Worm (Caenorhabditis elegans) whole organism, L4 larva: ENCODE results near the gene nhr-12.

Experiments
- D1046.2 ChIP-seq: fragments of 200-800 bp; sonication (Bioruptor generic); IDR thresholded peaks from 2 replicates; pipeline ENCODE4 v1.3.6; 2022; ENCODE audit warnings: missing genetic modification characterization, missing compliant biosample characterization
- F10B5.3 ChIP-seq: sonication (generic microtip); optimal IDR thresholded peaks from 2 replicates; lab custom pipeline; 2016; ENCODE audit warnings: mild to moderate bottlenecking, missing genetic modification characterization, missing compliant biosample characterization
- F37D6.2 ChIP-seq: sonication (generic microtip); optimal IDR thresholded peaks from 2 replicates; lab custom pipeline; 2016; ENCODE audit warnings: mild to moderate bottlenecking, missing genetic modification characterization, missing compliant biosample characterization
- F49E8.2 ChIP-seq: sonication (generic microtip); optimal IDR thresholded peaks from 2 replicates; lab custom pipeline; 2016; ENCODE audit warnings: missing compliant biosample characterization, mild to moderate bottlenecking, missing genetic modification characterization, borderline replicate concordance
- T26A8.4 ChIP-seq: fragments of 200-800 bp; sonication (Bioruptor generic); IDR thresholded peaks from 2 replicates; pipeline ENCODE4 v1.3.6; 2022; ENCODE audit warnings: missing genetic modification characterization, missing compliant biosample characterization
- Y105C5A.15 ChIP-seq: fragments of 200-800 bp; sonication (Bioruptor generic); IDR thresholded peaks from 2 replicates; pipeline ENCODE4 v1.3.6; 2022; ENCODE audit warnings: missing genetic modification characterization, missing compliant biosample characterization
- Y75B8A.6 ChIP-seq: fragments of 200-800 bp; sonication (Bioruptor generic); IDR thresholded peaks from 2 replicates; pipeline ENCODE4 v1.3.6; 2022; ENCODE audit warnings: missing genetic modification reagents, missing genetic modification characterization, missing compliant biosample characterization
- ZK337.2 ChIP-seq: fragments of 200-800 bp; sonication (Bioruptor generic); IDR thresholded peaks from 2 replicates; pipeline ENCODE4 v1.3.6; 2022; ENCODE audit warnings: missing genetic modification reagents, missing genetic modification characterization, missing compliant biosample characterization
- aha-1 ChIP-seq: fragments of 150-350 bp; peaks from one replicate; lab custom pipeline; 2014; ENCODE audit warnings: missing biosample characterization, missing genetic modification characterization
- aly-2 ChIP-seq: sonication (generic microtip); optimal IDR thresholded peaks from 2 replicates; lab custom pipeline; 2018; ENCODE audit warnings: missing biosample characterization, missing genetic modification characterization
- ama-1 ChIP-seq: fragments of 150-350 bp; optimal IDR thresholded peaks from 2 replicates; lab custom pipeline; 2014; ENCODE audit warnings: inconsistent platforms, mixed read lengths
- arid-1 ChIP-seq: fragments of 200-800 bp; sonication (Bioruptor generic); conservative IDR thresholded peaks from 2 replicates; pipeline ENCODE4 v1.3.6; 2022; ENCODE audit warnings: missing genetic modification reagents, missing genetic modification characterization, missing compliant biosample characterization
- attf-4 ChIP-seq: sonication (generic microtip); optimal IDR thresholded peaks from 3 replicates; lab custom pipeline; 2017; ENCODE audit warnings: missing biosample characterization, missing genetic modification characterization
- ceh-28 ChIP-seq: fragments of 150-350 bp; optimal IDR thresholded peaks from 2 replicates; lab custom pipeline; 2014; ENCODE audit warnings: missing biosample characterization, missing genetic modification reagents, missing genetic modification characterization
- ceh-62 ChIP-seq: sonication (generic microtip); optimal IDR thresholded peaks from 2 replicates; lab custom pipeline; 2017; ENCODE audit warnings: missing biosample characterization, missing genetic modification characterization
- ces-1 ChIP-seq: fragments of 150-350 bp; sonication (generic microtip); optimal IDR thresholded peaks from 4 replicates; lab custom pipeline; 2014; ENCODE audit warnings: missing biosample characterization, missing genetic modification reagents, missing genetic modification characterization
- cey-2 ChIP-seq: sonication (generic microtip); optimal IDR thresholded peaks from 3 replicates; lab custom pipeline; 2017; ENCODE audit warnings: missing genetic modification characterization, mild to moderate bottlenecking, missing compliant biosample characterization, antibody characterized with exemption, borderline replicate concordance; ENCODE audit not compliant: insufficient read depth
- ctbp-1 ChIP-seq: fragments of 200-800 bp; sonication (Bioruptor generic); IDR thresholded peaks from 2 replicates; pipeline ENCODE4 v1.3.6; 2022; ENCODE audit warnings: missing genetic modification reagents, missing genetic modification characterization, missing compliant biosample characterization
- dmd-8 ChIP-seq: fragments of 200-800 bp; sonication (Bioruptor generic); IDR thresholded peaks from 2 replicates; pipeline ENCODE4 v1.3.6; 2022; ENCODE audit warnings: missing genetic modification characterization, missing compliant biosample characterization
- dpl-1 ChIP-seq: fragments of 150-350 bp; optimal IDR thresholded peaks from 2 replicates; lab custom pipeline; 2014; ENCODE audit warnings: missing biosample characterization, missing genetic modification reagents, missing genetic modification characterization
- egl-43 ChIP-seq: fragments of 200-800 bp; sonication (Bioruptor generic); IDR thresholded peaks from 2 replicates; pipeline ENCODE4 v1.3.6; 2022; ENCODE audit warnings: missing genetic modification reagents, missing genetic modification characterization, missing compliant biosample characterization
- fkh-10 ChIP-seq: fragments of 150-350 bp; optimal IDR thresholded peaks from 2 replicates; lab custom pipeline; 2014; ENCODE audit warnings: missing biosample characterization, missing genetic modification reagents, missing genetic modification characterization
- fos-1 ChIP-seq: fragments of 150-350 bp; optimal IDR thresholded peaks from 2 replicates; lab custom pipeline; 2014; ENCODE audit warnings: missing biosample characterization, missing genetic modification characterization
- gei-8 ChIP-seq: fragments of 200-800 bp; sonication (Bioruptor generic); optimal IDR thresholded peaks from 2 replicates; lab custom pipeline; 2018; ENCODE audit warnings: mild to moderate bottlenecking, missing genetic modification characterization, missing compliant biosample characterization
- hlh-30 ChIP-seq: sonication (generic microtip); optimal IDR thresholded peaks from 2 replicates; lab custom pipeline; 2017; ENCODE audit warnings: antibody characterized with exemption, mild to moderate bottlenecking, missing genetic modification characterization, missing compliant biosample characterization; ENCODE audit not compliant: insufficient read depth
- hmg-1.1 ChIP-seq: fragments of 200-800 bp; sonication (Bioruptor generic); IDR thresholded peaks from 2 replicates; pipeline ENCODE4 v1.3.6; 2022; ENCODE audit warnings: missing genetic modification reagents, missing genetic modification characterization, missing compliant biosample characterization
- jun-1 ChIP-seq: fragments of 150-350 bp; optimal IDR thresholded peaks from 2 replicates; lab custom pipeline; 2014; ENCODE audit warnings: missing biosample characterization, missing genetic modification reagents, missing genetic modification characterization
- lim-7 ChIP-seq: fragments of 200-800 bp; sonication (Bioruptor generic); IDR thresholded peaks from 2 replicates; pipeline ENCODE4 v1.3.6; 2022; ENCODE audit warnings: missing genetic modification characterization, missing compliant biosample characterization
- lin-29 ChIP-seq: fragments of 200-800 bp; sonication (Bioruptor generic); IDR thresholded peaks from 2 replicates; pipeline ENCODE4 v1.3.6; 2022; ENCODE audit warnings: missing genetic modification reagents, missing genetic modification characterization, missing compliant biosample characterization
- lsy-2 ChIP-seq, 2 experiments: fragments of 150-350 bp in 1 of 2; sonication (generic microtip) in 1 of 2; optimal IDR thresholded peaks; 2 replicates each; lab custom pipeline; 2014 to 2017; ENCODE audit warnings: missing biosample characterization in 2 of 2, missing genetic modification characterization in 2 of 2
- mdl-1 ChIP-seq, 2 experiments: fragments of 150-350 bp in 1 of 2; sonication (generic microtip) in 1 of 2; optimal IDR thresholded peaks; 2 replicates each; lab custom pipeline; 2014 to 2017; ENCODE audit warnings: missing biosample characterization in 2 of 2, missing genetic modification characterization in 2 of 2
- mep-1 ChIP-seq: fragments of 150-350 bp; sonication (generic microtip); optimal IDR thresholded peaks from 3 replicates; lab custom pipeline; 2014; ENCODE audit warnings: missing biosample characterization, missing genetic modification characterization
- mxl-3 ChIP-seq: fragments of 200-800 bp; sonication (Bioruptor generic); optimal IDR thresholded peaks from 2 replicates; lab custom pipeline; 2018; ENCODE audit warnings: mild to moderate bottlenecking, missing genetic modification characterization, missing compliant biosample characterization
- nhr-10 ChIP-seq: fragments of 150-350 bp; optimal IDR thresholded peaks from 2 replicates; lab custom pipeline; 2014; ENCODE audit warnings: missing biosample characterization, missing genetic modification characterization
- nhr-11 ChIP-seq: fragments of 150-350 bp; optimal IDR thresholded peaks from 2 replicates; lab custom pipeline; 2014; ENCODE audit warnings: missing biosample characterization, missing genetic modification characterization
- nhr-111 ChIP-seq: fragments of 200-800 bp; sonication (Bioruptor generic); optimal IDR thresholded peaks from 2 replicates; lab custom pipeline; 2018; ENCODE audit warnings: mild to moderate bottlenecking, missing genetic modification characterization, missing compliant biosample characterization
- nhr-237 ChIP-seq: sonication (generic microtip); optimal IDR thresholded peaks from 2 replicates; lab custom pipeline; 2017; ENCODE audit warnings: missing biosample characterization, missing genetic modification characterization
- nhr-25 ChIP-seq: sonication (generic microtip); optimal IDR thresholded peaks from 2 replicates; lab custom pipeline; 2017; ENCODE audit warnings: missing genetic modification characterization, mild to moderate bottlenecking, missing compliant biosample characterization, antibody characterized with exemption, moderate library complexity, borderline replicate concordance; ENCODE audit not compliant: insufficient read depth
- nhr-41 ChIP-seq: fragments of 200-800 bp; sonication (Bioruptor generic); IDR thresholded peaks from 2 replicates; pipeline ENCODE4 v1.3.6; 2022; ENCODE audit warnings: missing genetic modification reagents, missing genetic modification characterization, missing compliant biosample characterization
- nhr-48 ChIP-seq: sonication (generic microtip); optimal IDR thresholded peaks from 2 replicates; lab custom pipeline; 2016; ENCODE audit warnings: mild to moderate bottlenecking, missing genetic modification characterization, missing compliant biosample characterization
- nhr-6 ChIP-seq: fragments of 150-350 bp; optimal IDR thresholded peaks from 2 replicates; lab custom pipeline; 2014; ENCODE audit warnings: missing biosample characterization, missing genetic modification characterization
- nhr-76 ChIP-seq: fragments of 150-350 bp; optimal IDR thresholded peaks from 2 replicates; lab custom pipeline; 2014; ENCODE audit warnings: missing biosample characterization, missing genetic modification characterization
- pha-4 ChIP-seq, 2 experiments: fragments of 150-350 bp in 1 of 2; fragments of 200-800 bp in 1 of 2; sonication (Bioruptor generic) in 1 of 2; IDR thresholded peaks in 1 of 2; optimal IDR thresholded peaks in 1 of 2; 2 replicates each; pipeline versions ENCODE4 v1.3.6 to Lab custom; 2014 to 2022; ENCODE audit warnings: missing genetic modification characterization in 2 of 2, missing genetic modification reagents in 2 of 2, missing biosample characterization in 1 of 2, missing compliant biosample characterization in 1 of 2
- pqm-1 ChIP-seq: sonication (generic microtip); optimal IDR thresholded peaks from 2 replicates; lab custom pipeline; 2017; ENCODE audit warnings: missing biosample characterization, missing genetic modification characterization
- set-16 ChIP-seq: fragments of 200-800 bp; sonication (Bioruptor generic); IDR thresholded peaks from 2 replicates; pipeline ENCODE4 v1.3.6; 2022; ENCODE audit warnings: missing genetic modification reagents, missing genetic modification characterization, missing compliant biosample characterization
- snpc-1.2 ChIP-seq: fragments of 200-800 bp; sonication (Bioruptor generic); IDR thresholded peaks from 2 replicates; pipeline ENCODE4 v1.3.6; 2022; ENCODE audit warnings: missing genetic modification reagents, missing genetic modification characterization, missing compliant biosample characterization
- spr-1 ChIP-seq: sonication (generic microtip); optimal IDR thresholded peaks from 2 replicates; lab custom pipeline; 2016; ENCODE audit warnings: mild to moderate bottlenecking, missing genetic modification characterization, missing compliant biosample characterization
- tag-97 ChIP-seq: fragments of 200-800 bp; sonication (Bioruptor generic); IDR thresholded peaks from 2 replicates; pipeline ENCODE4 v1.3.6; 2022; ENCODE audit warnings: missing genetic modification characterization, missing compliant biosample characterization
- unc-130 ChIP-seq: sonication (generic microtip); optimal IDR thresholded peaks from 2 replicates; lab custom pipeline; 2016; ENCODE audit warnings: missing genetic modification reagents, missing genetic modification characterization, missing compliant biosample characterization
- vab-7 ChIP-seq: fragments of 200-800 bp; sonication (Bioruptor generic); IDR thresholded peaks from 2 replicates; pipeline ENCODE4 v1.3.6; 2022; ENCODE audit warnings: missing genetic modification reagents, missing genetic modification characterization, missing compliant biosample characterization
- zag-1 ChIP-seq: fragments of 150-350 bp; optimal IDR thresholded peaks from 2 replicates; lab custom pipeline; 2014; ENCODE audit warnings: missing biosample characterization, missing genetic modification characterization
- zip-2 ChIP-seq: fragments of 150-350 bp; optimal IDR thresholded peaks from 2 replicates; lab custom pipeline; 2014; ENCODE audit warnings: missing biosample characterization, missing genetic modification characterization

The nhr-12 gene

DNA sequence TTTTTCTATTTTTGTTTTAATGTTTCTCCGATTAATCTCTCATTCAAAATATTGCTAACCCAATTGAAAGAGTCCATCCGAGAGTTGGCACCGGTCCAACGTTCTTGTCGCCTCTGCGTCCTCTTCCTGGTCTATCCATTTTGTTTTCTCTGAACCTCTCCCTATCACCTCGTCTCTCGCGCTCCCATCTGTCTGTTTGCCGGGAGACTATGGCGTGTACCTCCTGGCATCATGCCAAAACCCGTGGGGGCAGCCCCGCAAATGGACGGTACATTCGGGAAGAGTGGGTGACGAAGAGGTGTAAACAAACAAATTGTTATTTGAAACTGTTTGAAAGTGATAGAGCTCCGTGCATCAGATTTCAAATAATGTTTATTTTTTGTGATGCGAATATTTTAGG is 47.6 kb downstream of the nhr-12 start, which contains the start of gene T06E8.2 (continued):
- TF ChIP-seq fos-1 (tag; lab: Kevin White, UChicago) (no peak), egl-43 (no peak), arid-1 (no peak), set-16 (GFP tag; lab: Robert Waterston, UW) (no peak; the same call in 1 of the 2 replicates), ceh-62 (no peak), aly-2 (tag; lab: Kevin White, UChicago) (no peak), nhr-10 (tag; lab: Kevin White, UChicago) (no peak), nhr-76 (tag; lab: Kevin White, UChicago) (no peak), nhr-111 (GFP tag; lab: Kevin White, UChicago) (no peak), pqm-1 (tag; lab: Kevin White, UChicago) (no peak), aha-1 (tag; lab: Kevin White, UChicago) (peak; percentile 35), unc-130 (GFP tag; lab: Kevin White, UChicago) (no peak), fkh-10 (GFP tag; lab: Kevin White, UChicago) (no peak), pha-4 (GFP tag; IDR thresholded peaks at IDR 0.05; lab: Robert Waterston, UW) (no peak), pha-4 (tag; optimal IDR thresholded peaks at IDR 0.05; lab: Kevin White, UChicago) (no peak), ZK337.2 (GFP tag; lab: Robert Waterston, UW) (no peak), nhr-6 (tag; lab: Kevin White, UChicago) (peak; percentile 72), ces-1 (no peak), nhr-41 (GFP tag; lab: Robert Waterston, UW) (no peak), F37D6.2 (tag; lab: Kevin White, UChicago) (no peak), jun-1 (no peak), attf-4 (tag; lab: Kevin White, UChicago) (no peak), Y105C5A.15 (GFP tag; lab: Robert Waterston, UW) (no peak), dpl-1 (peak; percentile 16), cey-2 (tag; lab: Kevin White, UChicago) (no peak), F10B5.3 (tag; lab: Kevin White, UChicago) (no peak), Y75B8A.6 (GFP tag; lab: Robert Waterston, UW) (no peak), nhr-48 (tag; lab: Kevin White, UChicago) (peak; percentile 14), snpc-1.2 (GFP tag; lab: Robert Waterston, UW) (no peak), hlh-30 (tag; lab: Kevin White, UChicago) (peak; percentile 82), nhr-11 (tag; lab: Kevin White, UChicago) (peak; percentile 43), zag-1 (tag; lab: Kevin White, UChicago) (no peak), D1046.2 (GFP tag; lab: Robert Waterston, UW) (no peak), zip-2 (tag; lab: Kevin White, UChicago) (no peak), lsy-2 (tag; optimal IDR thresholded peaks at IDR 0.05; lab: Kevin White, UChicago) (peak in 1 of 2 experiments; percentile 54), tag-97 (no peak), mdl-1 (tag; optimal IDR thresholded peaks at IDR 0.05; lab: Kevin White, UChicago) (peak in 1 of 2 experiments; percentile 69), ctbp-1 (no peak), gei-8 (no peak), mep-1 (peak; percentile 64), spr-1 (no peak), hmg-1.1 (GFP tag; lab: Robert Waterston, UW) (peak; percentile 27; the same call in 1 of the 2 replicates), nhr-25 (tag; lab: Kevin White, UChicago) (no peak), nhr-237 (tag; lab: Kevin White, UChicago) (no peak), dmd-8 (GFP tag; lab: Robert Waterston, UW) (no peak), mxl-3 (GFP tag; lab: Kevin White, UChicago) (peak; percentile 79), ama-1 (no peak), lim-7 (GFP tag; lab: Robert Waterston, UW) (no peak), F49E8.2 (no peak), lin-29 (GFP tag; lab: Robert Waterston, UW) (no peak), vab-7 (GFP tag; lab: Robert Waterston, UW) (no peak), T26A8.4 (0 out of 2 replicates have a peak, but pooled peaks have one; percentile 24), ceh-28 (tag; lab: Kevin White, UChicago) (no peak)
